Fruit fly (Drosophila melanogaster): ENCODE data around the gene jigr1.
A peak's percentile ranks its signal among the peaks of the same experiment; 100 is the strongest.

The jigr1 gene

dm6 chr3R:25623800-25624791, 13.5 kb upstream of the jigr1 start, which contains the start of gene Npl4 (continued):
- TF ChIP-seq Lpt (GFP tag; optimal IDR thresholded peaks at IDR 0.05) (no peak), BtbVII (GFP tag; optimal IDR thresholded peaks at IDR 0.05) (peak; percentile 23), sc (optimal IDR thresholded peaks at IDR 0.05) (no peak), sc (GFP tag; optimal IDR thresholded peaks at IDR 0.05) (no peak), cad (GFP tag; optimal IDR thresholded peaks at IDR 0.05) (no peak), CG16815 (GFP tag; optimal IDR thresholded peaks at IDR 0.05) (peak; percentile 6), CG14014 (GFP tag; IDR thresholded peaks at IDR 0.05) (no peak), Lim3 (GFP tag; IDR thresholded peaks at IDR 0.05) (no peak), tin (GFP tag; optimal IDR thresholded peaks at IDR 0.05) (no peak), Jarid2 (GFP tag; optimal IDR thresholded peaks at IDR 0.05) (no peak), Oaz (GFP tag; IDR thresholded peaks at IDR 0.05) (no peak), Ets97D (GFP tag; optimal IDR thresholded peaks at IDR 0.05) (peak; percentile 15), pho (GFP tag; optimal IDR thresholded peaks at IDR 0.05) (no peak), seq (GFP tag; IDR thresholded peaks at IDR 0.05) (no peak), Dp (GFP tag; optimal IDR thresholded peaks at IDR 0.05) (peak; percentile 87), gsb (GFP tag; IDR thresholded peaks at IDR 0.05) (no peak), emc (GFP tag; optimal IDR thresholded peaks at IDR 0.05) (no peak), Aef1 (GFP tag; IDR thresholded peaks at IDR 0.05) (no peak), CG1647 (GFP tag; optimal IDR thresholded peaks at IDR 0.05) (no peak), CG1602 (GFP tag; optimal IDR thresholded peaks at IDR 0.05) (peak; percentile 20), CG32767 (GFP tag; IDR thresholded peaks at IDR 0.05) (no peak), CG17361 (GFP tag; IDR thresholded peaks at IDR 0.05) (no peak), Poxn (GFP tag; IDR thresholded peaks at IDR 0.05) (no peak), Antp (GFP tag; optimal IDR thresholded peaks at IDR 0.05) (no peak), CG10543 (GFP tag; optimal IDR thresholded peaks at IDR 0.05) (no peak), CG5953 (GFP tag; IDR thresholded peaks at IDR 0.05) (0 out of 2 replicates have a peak, but pooled peaks have one; percentile 9), ara (GFP tag; IDR thresholded peaks at IDR 0.05) (no peak; the same call in 1 of the 2 replicates), Elba2 (GFP tag; optimal IDR thresholded peaks at IDR 0.05) (no peak), eyg (GFP tag; optimal IDR thresholded peaks at IDR 0.05) (no peak), sisA (GFP tag; IDR thresholded peaks at IDR 0.05) (no peak), zfh1 (GFP tag; IDR thresholded peaks at IDR 0.05) (peak; percentile 46; the same call in 1 of the 3 replicates), bbx (GFP tag; IDR thresholded peaks at IDR 0.05; ENCODE audit: partially characterized antibody) (peak; percentile 98), CG3065 (GFP tag; optimal IDR thresholded peaks at IDR 0.05) (no peak), Doc2 (GFP tag; IDR thresholded peaks at IDR 0.05) (no peak), Camta (GFP tag; optimal IDR thresholded peaks at IDR 0.05) (peak; percentile 38), CG4617 (GFP tag; optimal IDR thresholded peaks at IDR 0.05; ENCODE audit: borderline replicate concordance) (peak; percentile 72), dati (GFP tag; IDR thresholded peaks at IDR 0.05) (no peak), Drgx (GFP tag; IDR thresholded peaks at IDR 0.05) (no peak), CG15479 (GFP tag; optimal IDR thresholded peaks at IDR 0.05) (no peak), CG2199 (GFP tag; IDR thresholded peaks at IDR 0.05) (no peak), CG3281 (GFP tag; optimal IDR thresholded peaks at IDR 0.05) (no peak), E2f2 (GFP tag; IDR thresholded peaks at IDR 0.05) (peak; percentile 95), toy (GFP tag; IDR thresholded peaks at IDR 0.05) (no peak), CG18011 (GFP tag; optimal IDR thresholded peaks at IDR 0.05) (peak; percentile 71), insv (GFP tag; optimal IDR thresholded peaks at IDR 0.05) (no peak), CG10959 (GFP tag; IDR thresholded peaks at IDR 0.05) (no peak), CG1832 (GFP tag; optimal IDR thresholded peaks at IDR 0.05) (no peak), CG4854 (GFP tag; optimal IDR thresholded peaks at IDR 0.05) (no peak), CG13894 (tag; optimal IDR thresholded peaks at IDR 0.05) (no peak), H2.0 (GFP tag; IDR thresholded peaks at IDR 0.05) (no peak), sima (GFP tag; optimal IDR thresholded peaks at IDR 0.05) (no peak)
